Worm (Caenorhabditis elegans): ENCODE measurements around the gene cog-1.

DNA sequence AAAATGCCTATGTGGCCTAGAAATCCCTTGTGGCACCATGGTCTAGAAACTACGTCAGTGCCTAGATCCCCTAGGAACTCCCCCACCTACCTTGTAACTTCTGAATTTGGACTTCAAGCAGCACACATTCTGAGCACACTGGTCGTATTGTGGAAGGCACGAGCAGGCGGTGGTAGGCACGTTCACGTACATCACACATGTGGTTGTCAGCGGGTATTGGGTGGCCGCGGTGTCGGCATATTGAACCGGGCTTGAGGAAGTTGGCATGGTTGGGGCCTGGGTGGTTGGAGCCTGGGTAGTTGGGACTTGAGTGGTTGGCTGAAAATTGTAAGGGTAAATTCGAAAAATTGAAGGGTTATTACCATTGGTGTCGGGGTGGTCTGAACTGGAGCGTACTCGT lies 5.4 kb downstream of the cog-1 start:
- TF ChIP-seq W03F9.2 (tag; optimal IDR thresholded peaks at IDR 0.05) (no peak), dao-5 (tag; optimal IDR thresholded peaks at IDR 0.05) (no peak), him-1 (tag; optimal IDR thresholded peaks at IDR 0.05) (no peak)

All from whole organism, L4/young adult.